Worm (Caenorhabditis elegans) whole organism, young adult: ENCODE data around the gene syf-3.

Experiments used
- B0019.2 ChIP-seq: fragments of 200-800 bp; sonication (Bioruptor generic); conservative IDR thresholded peaks from 2 replicates; pipeline ENCODE4 v1.3.6; 2022; ENCODE audit warnings: missing genetic modification reagents, missing genetic modification characterization, missing compliant biosample characterization
- B0261.1 ChIP-seq: sonication (generic microtip); optimal IDR thresholded peaks from 2 replicates; lab custom pipeline; 2016; ENCODE audit warnings: mild to moderate bottlenecking, missing genetic modification characterization, moderate library complexity, missing compliant biosample characterization
- C17E4.6 ChIP-seq: fragments of 200-800 bp; sonication (Bioruptor generic); IDR thresholded peaks from 2 replicates; pipeline ENCODE4 v1.3.6; 2022; ENCODE audit warnings: missing genetic modification reagents, missing genetic modification characterization, missing compliant biosample characterization
- F33H1.4 ChIP-seq: fragments of 200-800 bp; sonication (Bioruptor generic); IDR thresholded peaks from 2 replicates; pipeline ENCODE4 v1.3.6; 2022; ENCODE audit warnings: missing genetic modification reagents, missing genetic modification characterization, missing compliant biosample characterization
- F49E8.2 ChIP-seq: sonication (generic microtip); optimal IDR thresholded peaks from 3 replicates; lab custom pipeline; 2017; ENCODE audit warnings: missing genetic modification characterization, mild to moderate bottlenecking, missing compliant biosample characterization, antibody characterized with exemption, moderate library complexity; ENCODE audit not compliant: insufficient read depth
- T26A5.8 ChIP-seq: sonication (generic microtip); optimal IDR thresholded peaks from 2 replicates; lab custom pipeline; 2016; ENCODE audit warnings: missing genetic modification characterization, missing compliant biosample characterization
- Y53G8AR.9 ChIP-seq: fragments of 200-800 bp; sonication (Bioruptor generic); conservative IDR thresholded peaks from 2 replicates; pipeline ENCODE4 v1.3.6; 2022; ENCODE audit warnings: missing genetic modification reagents, missing genetic modification characterization, missing compliant biosample characterization
- akir-1 ChIP-seq: fragments of 200-800 bp; sonication (Bioruptor generic); optimal IDR thresholded peaks from 2 replicates; lab custom pipeline; 2018; ENCODE audit warnings: mild to moderate bottlenecking, missing genetic modification characterization, moderate library complexity, missing compliant biosample characterization
- ama-1 ChIP-seq, 3 experiments: fragments of 150-350 bp in 1 of 3; sonication (generic microtip) in 2 of 3; optimal IDR thresholded peaks; 2 replicates each; lab custom pipeline; 2014 to 2018; ENCODE audit warnings: missing biosample characterization in 2 of 3, missing genetic modification characterization in 2 of 3, missing genetic modification reagents in 2 of 3
- attf-6 ChIP-seq: fragments of 200-800 bp; sonication (Bioruptor generic); IDR thresholded peaks from 2 replicates; pipeline ENCODE4 v1.3.6; 2022; ENCODE audit warnings: missing genetic modification reagents, missing genetic modification characterization, missing compliant biosample characterization
- bed-1 ChIP-seq: fragments of 200-800 bp; sonication (Bioruptor generic); IDR thresholded peaks from 2 replicates; pipeline ENCODE4 v1.3.6; 2022; ENCODE audit warnings: missing genetic modification reagents, missing genetic modification characterization, missing compliant biosample characterization
- cebp-1 ChIP-seq, 2 experiments: fragments of 200-800 bp in 1 of 2; sonication (Bioruptor generic) in 1 of 2; sonication (generic microtip) in 1 of 2; IDR thresholded peaks in 1 of 2; optimal IDR thresholded peaks in 1 of 2; 2 replicates each; pipeline versions ENCODE4 v1.3.6 to Lab custom; 2017 to 2022; ENCODE audit warnings: missing compliant biosample characterization in 2 of 2, missing genetic modification characterization in 2 of 2, mild to moderate bottlenecking in 1 of 2, missing genetic modification reagents in 1 of 2, moderate library complexity in 1 of 2
- ceh-100 ChIP-seq: fragments of 200-800 bp; sonication (Bioruptor generic); IDR thresholded peaks from 2 replicates; pipeline ENCODE4 v1.3.6; 2022; ENCODE audit warnings: missing genetic modification reagents, missing genetic modification characterization, missing compliant biosample characterization
- ceh-27 ChIP-seq: fragments of 200-800 bp; sonication (Bioruptor generic); optimal IDR thresholded peaks from 2 replicates; lab custom pipeline; 2018; ENCODE audit warnings: mild to moderate bottlenecking, missing genetic modification characterization, moderate library complexity, missing compliant biosample characterization
- ceh-58 ChIP-seq: fragments of 200-800 bp; sonication (Bioruptor generic); IDR thresholded peaks from 2 replicates; pipeline ENCODE4 v1.3.6; 2022; ENCODE audit warnings: missing genetic modification characterization, missing compliant biosample characterization
- ceh-91 ChIP-seq: fragments of 200-800 bp; sonication (Bioruptor generic); IDR thresholded peaks from 2 replicates; pipeline ENCODE4 v1.3.6; 2022; ENCODE audit warnings: missing genetic modification reagents, missing genetic modification characterization, missing compliant biosample characterization
- efl-1 ChIP-seq: fragments of 150-350 bp; optimal IDR thresholded peaks from 2 replicates; lab custom pipeline; 2014; ENCODE audit warnings: missing biosample characterization, missing genetic modification reagents, missing genetic modification characterization
- fkh-3 ChIP-seq: sonication (generic microtip); optimal IDR thresholded peaks from 2 replicates; lab custom pipeline; 2016; ENCODE audit warnings: mild to moderate bottlenecking, missing genetic modification characterization, missing compliant biosample characterization
- hmg-20 ChIP-seq: fragments of 200-800 bp; sonication (Bioruptor generic); IDR thresholded peaks from 2 replicates; pipeline ENCODE4 v1.3.6; 2022; ENCODE audit warnings: missing genetic modification reagents, missing genetic modification characterization, missing compliant biosample characterization
- lin-40 ChIP-seq: sonication (generic microtip); optimal IDR thresholded peaks from 2 replicates; lab custom pipeline; 2016; ENCODE audit warnings: missing genetic modification characterization, mild to moderate bottlenecking, missing compliant biosample characterization, missing genotype, missing genetic modification reagents
- madf-8 ChIP-seq: fragments of 200-800 bp; sonication (Bioruptor generic); conservative IDR thresholded peaks from 2 replicates; pipeline ENCODE4 v1.3.6; 2022; ENCODE audit warnings: missing genetic modification reagents, missing genetic modification characterization, missing compliant biosample characterization
- mel-28 ChIP-seq: sonication (generic microtip); optimal IDR thresholded peaks from 2 replicates; lab custom pipeline; 2016; ENCODE audit warnings: borderline replicate concordance, mild to moderate bottlenecking, missing genetic modification characterization, missing compliant biosample characterization
- mxl-1 ChIP-seq: sonication (generic microtip); optimal IDR thresholded peaks from 2 replicates; lab custom pipeline; 2016; ENCODE audit warnings: missing genetic modification characterization, missing compliant biosample characterization
- nfya-2 ChIP-seq: fragments of 200-800 bp; sonication (Bioruptor generic); IDR thresholded peaks from 2 replicates; pipeline ENCODE4 v1.3.6; 2022; ENCODE audit warnings: missing genetic modification reagents, missing genetic modification characterization, missing compliant biosample characterization
- nhr-120 ChIP-seq: fragments of 200-800 bp; sonication (Bioruptor generic); IDR thresholded peaks from 2 replicates; pipeline ENCODE4 v1.3.6; 2022; ENCODE audit warnings: missing genetic modification characterization, missing compliant biosample characterization
- nhr-80 ChIP-seq: sonication (generic microtip); optimal IDR thresholded peaks from 2 replicates; lab custom pipeline; 2016; ENCODE audit warnings: missing genetic modification characterization, missing compliant biosample characterization
- sdz-38 ChIP-seq: sonication (generic microtip); optimal IDR thresholded peaks from 2 replicates; lab custom pipeline; 2016; ENCODE audit warnings: missing genotype, missing genetic modification characterization, missing compliant biosample characterization
- unc-130 ChIP-seq: sonication (generic microtip); optimal IDR thresholded peaks from 2 replicates; lab custom pipeline; 2016; ENCODE audit warnings: missing genetic modification reagents, missing genetic modification characterization, missing compliant biosample characterization
- ztf-18 ChIP-seq: sonication (generic microtip); optimal IDR thresholded peaks from 2 replicates; lab custom pipeline; 2016; ENCODE audit warnings: missing genotype, mild to moderate bottlenecking, missing genetic modification characterization, missing compliant biosample characterization
- ztf-26 ChIP-seq: sonication (generic microtip); optimal IDR thresholded peaks from 2 replicates; lab custom pipeline; 2017; ENCODE audit warnings: missing genetic modification characterization, missing compliant biosample characterization
- ztf-6 ChIP-seq: fragments of 200-800 bp; sonication (Bioruptor generic); IDR thresholded peaks from 2 replicates; pipeline ENCODE4 v1.3.6; 2022; ENCODE audit warnings: missing genetic modification reagents, missing genetic modification characterization, missing compliant biosample characterization

syf-3 gene

DNA sequence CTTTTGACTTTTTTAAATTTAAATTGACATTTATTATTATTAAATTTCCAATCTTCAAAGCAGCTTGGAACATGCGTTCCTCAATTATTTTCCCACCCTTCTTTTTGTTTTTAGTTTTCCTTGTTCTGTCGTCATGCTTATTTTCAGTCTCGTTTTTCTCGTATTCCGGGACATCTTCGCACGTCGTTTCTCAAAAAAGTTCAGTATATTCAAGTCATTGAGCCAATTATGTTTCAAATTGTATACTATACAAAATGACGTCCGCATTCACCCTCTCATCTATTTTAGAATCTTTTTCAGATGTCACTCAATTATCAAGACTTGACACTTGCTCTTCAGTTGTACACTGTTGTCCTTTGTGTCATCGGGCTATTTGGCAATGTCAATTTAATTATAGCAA lies 12.5 kb upstream of the syf-3 start, which contains the start of gene srsx-17:
srsx-17 (plus strand) TSS at position 301 of the 400 bp plus-strand sequence.
- TF ChIP-seq mxl-1, result no peak
- TF ChIP-seq fkh-3, result no peak
- no peak for TF ChIP-seq ceh-58 (GFP tag; lab: Robert Waterston, UW)
- TF ChIP-seq unc-130 (GFP tag; lab: Kevin White, UChicago), result no peak
- no peak for TF ChIP-seq B0019.2
- TF ChIP-seq nfya-2, result no peak

DNA sequence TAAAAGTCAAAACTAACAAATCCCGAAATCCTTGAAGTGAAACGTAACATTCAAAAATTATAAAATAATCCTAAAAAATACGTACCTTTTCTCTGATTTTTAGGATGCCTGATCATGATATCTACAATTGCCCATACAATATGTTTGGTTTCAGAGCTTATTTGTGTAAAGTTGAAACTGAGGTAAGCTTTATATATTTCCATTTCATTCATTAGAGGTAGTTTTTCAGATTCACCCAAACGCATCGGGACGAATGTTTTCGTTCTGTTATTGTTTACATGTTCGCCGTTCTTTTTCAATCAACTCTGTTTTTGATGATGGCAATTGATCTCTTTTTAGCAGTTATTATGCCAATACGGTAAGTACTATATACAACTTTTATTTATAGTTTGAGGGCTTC lies 11.8 kb upstream of the syf-3 start:
- TF ChIP-seq akir-1, result no peak
- TF ChIP-seq attf-6, result no peak
- no peak for TF ChIP-seq C17E4.6 (GFP tag; lab: Robert Waterston, UW)
- no peak for TF ChIP-seq efl-1 (GFP tag; lab: Kevin White, UChicago)
- no peak for TF ChIP-seq F49E8.2 (tag; lab: Kevin White, UChicago)
- no peak for TF ChIP-seq ztf-6 (GFP tag; lab: Robert Waterston, UW)
- no peak for TF ChIP-seq ceh-91 (GFP tag; lab: Robert Waterston, UW)
- no peak for TF ChIP-seq nhr-120 (GFP tag; lab: Robert Waterston, UW)
- no peak for TF ChIP-seq fkh-3
- no peak for TF ChIP-seq T26A5.8
- TF ChIP-seq mel-28 (tag; lab: Kevin White, UChicago), result no peak
- TF ChIP-seq nfya-2, result no peak
- no peak for TF ChIP-seq lin-40 (tag; lab: Kevin White, UChicago)
- TF ChIP-seq mxl-1, result no peak
- TF ChIP-seq ztf-18, result no peak
- TF ChIP-seq ama-1 (optimal IDR thresholded peaks at IDR 0.05; lab: Kevin White, UChicago), result no peak
- TF ChIP-seq ama-1 (GFP tag; optimal IDR thresholded peaks at IDR 0.05; lab: Kevin White, UChicago), result no peak

DNA sequence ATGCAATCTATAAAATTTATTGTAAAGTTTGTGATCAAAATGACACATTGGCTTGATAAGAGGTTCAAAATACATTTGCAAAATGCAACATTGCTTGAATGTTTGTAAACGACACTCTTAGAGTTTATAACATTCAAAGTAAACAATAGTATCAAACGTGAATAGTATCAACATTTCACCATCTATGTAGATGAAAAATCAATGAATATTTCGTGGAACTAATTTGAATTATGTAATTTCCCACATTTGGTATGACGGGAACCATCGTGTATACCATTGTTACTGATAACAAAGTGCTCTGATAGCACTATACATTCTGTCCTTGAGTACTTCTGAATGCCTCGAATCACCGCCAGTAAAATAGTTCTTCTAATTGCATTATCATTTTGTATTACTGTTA lies 9.2 kb upstream of the syf-3 start, which contains the start of gene galt-1:
galt-1 (plus strand) TSS at position 318 of the 400 bp plus-strand sequence.
- no peak for TF ChIP-seq madf-8 (GFP tag; lab: Robert Waterston, UW)
- TF ChIP-seq nhr-80 (tag; lab: Kevin White, UChicago), result peak; percentile 64

DNA sequence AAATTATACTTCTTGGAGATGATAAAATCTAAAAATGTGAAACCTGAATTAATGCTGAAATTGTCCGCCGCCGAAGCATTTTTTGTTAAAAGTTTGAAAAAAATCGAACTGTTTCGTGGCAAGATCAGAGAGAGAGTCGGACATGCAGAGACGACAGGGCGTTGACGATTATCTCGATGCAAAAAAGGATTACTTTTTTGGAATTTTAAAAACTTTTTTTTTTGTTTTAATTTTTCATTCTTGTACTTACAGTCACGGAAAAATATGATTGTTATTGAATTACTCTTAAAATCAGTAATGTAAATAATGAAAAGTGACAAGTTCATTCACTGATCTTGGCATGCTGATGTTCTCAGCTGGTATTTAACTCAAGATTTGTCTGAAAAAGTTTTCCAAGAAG lies 3.1 kb upstream of the syf-3 start, which contains the start of the genes M03F8.5 and M03F8.7:
M03F8.5 (minus strand) TSS at position 101 of the 400 bp plus-strand sequence.
M03F8.7 (plus strand) TSS at position 249 of the 400 bp plus-strand sequence.
- no peak for TF ChIP-seq B0261.1 (tag; lab: Kevin White, UChicago)
- no peak for TF ChIP-seq sdz-38 (tag; lab: Kevin White, UChicago)
- TF ChIP-seq F33H1.4, result no peak

DNA sequence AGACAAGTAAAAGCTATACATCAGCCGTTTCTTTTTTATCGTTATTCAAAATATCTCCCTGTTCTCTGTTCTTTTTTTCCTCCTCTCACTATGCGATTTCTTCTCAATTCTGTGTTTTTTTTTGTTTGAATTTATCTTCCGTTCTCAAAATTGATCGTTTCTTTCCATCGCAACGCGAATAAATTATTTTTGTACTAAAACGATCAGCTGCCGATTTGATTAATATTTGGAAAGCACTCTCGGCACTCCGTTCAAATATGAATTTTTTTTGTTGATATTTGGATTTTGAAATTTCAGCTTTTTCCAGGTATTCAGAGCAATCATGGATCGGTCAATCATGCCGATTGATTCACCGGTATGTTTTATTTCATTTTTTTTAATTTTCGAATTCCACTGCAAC lies 3.3 kb downstream of the syf-3 start, which contains the start of gene pst-1:
pst-1 (plus strand) TSS at position 301 of the 400 bp plus-strand sequence.
- no peak for TF ChIP-seq attf-6
- TF ChIP-seq ztf-6 (GFP tag; lab: Robert Waterston, UW), result no peak
- TF ChIP-seq ztf-26 (tag; lab: Kevin White, UChicago), result no peak
- no peak for TF ChIP-seq Y53G8AR.9
- TF ChIP-seq cebp-1 (GFP tag; IDR thresholded peaks at IDR 0.05; lab: Robert Waterston, UW), result no peak
- no peak for TF ChIP-seq cebp-1 (tag; optimal IDR thresholded peaks at IDR 0.05; lab: Kevin White, UChicago)
- TF ChIP-seq ceh-27 (GFP tag; lab: Kevin White, UChicago), result no peak
- TF ChIP-seq ceh-100, result no peak
- TF ChIP-seq bed-1 (GFP tag; lab: Robert Waterston, UW), result no peak
- no peak for TF ChIP-seq hmg-20 (GFP tag; lab: Robert Waterston, UW)
